Fruit fly (Drosophila melanogaster): ENCODE measurements around the gene CG6059.

The CG6059 gene

DNA sequence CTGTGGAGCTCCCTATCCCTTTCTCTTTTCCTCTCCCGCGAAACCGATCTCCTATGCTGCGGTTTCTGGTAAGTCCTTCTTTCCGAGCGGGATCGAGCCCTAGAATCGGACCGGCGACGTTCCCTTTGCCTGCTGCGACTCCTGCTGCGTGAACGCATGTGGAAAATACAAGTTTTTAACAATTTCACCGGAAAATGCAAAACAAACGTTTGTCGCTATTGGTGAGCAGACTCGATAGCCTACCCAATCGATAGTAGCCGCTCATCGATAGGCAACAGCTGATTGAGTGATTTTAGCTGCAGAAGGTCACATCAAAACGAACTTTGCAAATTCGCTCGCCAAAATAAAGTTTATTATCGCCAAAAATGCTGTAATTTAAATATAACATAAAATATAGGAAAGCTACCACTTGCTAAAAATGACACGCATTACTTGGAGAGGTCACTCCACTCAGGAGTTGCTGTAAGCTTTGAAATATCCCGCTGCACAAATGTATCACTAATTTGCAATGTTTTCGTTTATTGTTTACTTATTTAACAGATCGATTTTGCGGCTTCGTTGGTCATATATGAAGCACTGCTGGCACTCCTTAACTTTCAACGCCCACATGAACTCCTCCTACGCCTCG lies 7.9 kb downstream of the CG6059 start, which contains the start of the genes CG6066 and CG5880 (continued):
- peak; percentile 41 for TF ChIP-seq CG2116 (GFP tag; optimal IDR thresholded peaks at IDR 0.05)
- peak; percentile 48 for TF ChIP-seq E2f2 (GFP tag; IDR thresholded peaks at IDR 0.05)
- TF ChIP-seq ERR (GFP tag; optimal IDR thresholded peaks at IDR 0.05), result no peak
- peak; percentile 85 for TF ChIP-seq Dref (GFP tag; IDR thresholded peaks at IDR 0.05)
- TF ChIP-seq gfzf (GFP tag; optimal IDR thresholded peaks at IDR 0.05), result peak; percentile 47
- peak; percentile 14 for TF ChIP-seq CG14710 (tag; optimal IDR thresholded peaks at IDR 0.05)
- TF ChIP-seq CG8924 (tag; optimal IDR thresholded peaks at IDR 0.05), result no peak
- peak; percentile 72 for TF ChIP-seq CG14860 (GFP tag; IDR thresholded peaks at IDR 0.05; ENCODE audit: partially characterized antibody)
- peak; percentile 70 to 95 for TF ChIP-seq crp (GFP tag; optimal IDR thresholded peaks at IDR 0.05)
- TF ChIP-seq CG2875 (GFP tag; optimal IDR thresholded peaks at IDR 0.05), result no peak
- TF ChIP-seq pnt (GFP tag; optimal IDR thresholded peaks at IDR 0.05), result no peak
- TF ChIP-seq H2.0 (GFP tag; IDR thresholded peaks at IDR 0.05), result no peak
- no peak for TF ChIP-seq CG15601 (tag; optimal IDR thresholded peaks at IDR 0.05)
- no peak for TF ChIP-seq CG12769 (tag; optimal IDR thresholded peaks at IDR 0.05)
- no peak for TF ChIP-seq gcm2 (GFP tag; optimal IDR thresholded peaks at IDR 0.05)
- TF ChIP-seq CG17361 (GFP tag; IDR thresholded peaks at IDR 0.05), result no peak
- no peak for TF ChIP-seq CG3847 (GFP tag; IDR thresholded peaks at IDR 0.05)
- no peak for TF ChIP-seq Lpt (GFP tag; optimal IDR thresholded peaks at IDR 0.05)
- no peak for TF ChIP-seq CG11696 (GFP tag; IDR thresholded peaks at IDR 0.05)
- no peak for TF ChIP-seq CG2889 (GFP tag; IDR thresholded peaks at IDR 0.05)
- TF ChIP-seq CG18011 (GFP tag; optimal IDR thresholded peaks at IDR 0.05), result no peak
- TF ChIP-seq CG3995 (GFP tag; optimal IDR thresholded peaks at IDR 0.05), result peak; percentile 22
- peak; percentile 63; the same call in 1 of the 2 replicates for TF ChIP-seq CG2129 (GFP tag; IDR thresholded peaks at IDR 0.05; ENCODE audit: partially characterized antibody)
- peak; percentile 90 for TF ChIP-seq bbx (GFP tag; IDR thresholded peaks at IDR 0.05; ENCODE audit: partially characterized antibody)
- no peak for TF ChIP-seq CG31224 (GFP tag; IDR thresholded peaks at IDR 0.05)
- peak; percentile 73 for TF ChIP-seq hbn (GFP tag; IDR thresholded peaks at IDR 0.05; ENCODE audit: partially characterized antibody)
- peak; percentile 85 for TF ChIP-seq Bgb (GFP tag; IDR thresholded peaks at IDR 0.05; ENCODE audit: partially characterized antibody)
- no peak for TF ChIP-seq Bteb2 (GFP tag; optimal IDR thresholded peaks at IDR 0.05)
- TF ChIP-seq tna (GFP tag; IDR thresholded peaks at IDR 0.05; ENCODE audit: partially characterized antibody), result peak; percentile 65
- TF ChIP-seq Scr (GFP tag; IDR thresholded peaks at IDR 0.05; ENCODE audit: partially characterized antibody), result peak; percentile 86
- 0 out of 2 replicates have a peak, but pooled peaks have one; percentile 2 for TF ChIP-seq CG16779 (GFP tag; IDR thresholded peaks at IDR 0.05)
- no peak for TF ChIP-seq gt (GFP tag; IDR thresholded peaks at IDR 0.05)
- TF ChIP-seq lmd (GFP tag; IDR thresholded peaks at IDR 0.05), result no peak
- TF ChIP-seq hb (GFP tag; IDR thresholded peaks at IDR 0.05; ENCODE audit: partially characterized antibody), result peak; percentile 74; the same call in 1 of the 3 replicates
- peak; percentile 65 for TF ChIP-seq Med (GFP tag)
- TF ChIP-seq CG12155 (GFP tag; optimal IDR thresholded peaks at IDR 0.05), result no peak
- TF ChIP-seq rib (GFP tag; IDR thresholded peaks at IDR 0.05), result peak; percentile 62; the same call in 1 of the 2 replicates
- peak; percentile 74 for TF ChIP-seq stwl (tag; optimal IDR thresholded peaks at IDR 0.05)
- no peak for TF ChIP-seq CG33557 (GFP tag; optimal IDR thresholded peaks at IDR 0.05)
- TF ChIP-seq sug (tag; optimal IDR thresholded peaks at IDR 0.05), result no peak
